Worm (Caenorhabditis elegans): Measurements from ENCODE around the gene Y44A6D.3.

DNA sequence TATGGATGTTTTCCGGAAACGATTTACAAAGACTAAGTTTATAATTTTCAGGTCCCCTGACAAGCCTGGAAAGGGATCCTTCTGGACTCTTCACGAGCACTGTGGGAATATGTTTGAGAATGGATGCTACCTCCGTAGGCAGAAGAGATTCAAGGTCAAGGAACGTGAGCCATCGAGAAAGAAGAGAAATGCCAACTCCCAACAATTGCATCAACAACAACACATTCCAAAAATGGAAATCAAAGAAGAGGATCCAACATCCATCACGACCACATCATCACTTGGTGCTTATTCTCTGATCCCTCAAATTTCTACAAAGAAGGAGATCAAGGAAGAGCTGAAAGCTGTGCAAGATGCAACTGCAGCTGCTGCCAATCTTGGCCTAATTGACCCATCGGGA is 34.1 kb downstream of the Y44A6D.3 start:
- TF ChIP-seq ceh-2 (tag; optimal IDR thresholded peaks at IDR 0.05) (no peak), ceh-14 (tag; optimal IDR thresholded peaks at IDR 0.05) (no peak), dmd-4 (tag; optimal IDR thresholded peaks at IDR 0.05; ENCODE audit: borderline replicate concordance) (no peak), nhr-11 (tag; optimal IDR thresholded peaks at IDR 0.05) (no peak), fkh-6 (tag; optimal IDR thresholded peaks at IDR 0.05) (no peak), lin-11 (tag; optimal IDR thresholded peaks at IDR 0.05) (no peak), ets-4 (tag; optimal IDR thresholded peaks at IDR 0.05) (no peak), ahr-1 (tag; optimal IDR thresholded peaks at IDR 0.05) (no peak), tbx-2 (tag; optimal IDR thresholded peaks at IDR 0.05) (no peak), C08G9.2 (tag; optimal IDR thresholded peaks at IDR 0.05) (no peak), nfya-1 (tag; optimal IDR thresholded peaks at IDR 0.05) (no peak), ceh-30 (tag; optimal IDR thresholded peaks at IDR 0.05) (no peak), unc-55 (GFP tag; optimal IDR thresholded peaks at IDR 0.05) (no peak)
